Fruit fly (Drosophila melanogaster) S2 (cell line): ENCODE results near the gene nop5.

ENCODE experiments used
- CG8478 ChIP-seq: fragments of >200 bp; optimal IDR thresholded peaks from 2 replicates; lab custom pipeline; 2018
- CTCF ChIP-seq, 2 experiments: fragments of >200 bp; optimal IDR thresholded peaks; 2 replicates each; lab custom pipeline; 2018

nop5 gene

dm6 chr2L:6868178-6868867 is 50.2 kb downstream of the nop5 start:
- TF ChIP-seq CTCF (optimal IDR thresholded peaks at IDR 0.05; lab: Kevin White, UChicago): no peak
- TF ChIP-seq CG8478: no peak
